Worm (Caenorhabditis elegans) whole organism, L4/young adult: ENCODE data around the gene fli-1.

Source experiments
- W03F9.2 ChIP-seq: fragments of 150-350 bp; optimal IDR thresholded peaks from 2 replicates; lab custom pipeline; 2014; ENCODE audit warnings: missing biosample characterization, missing genetic modification characterization
- dao-5 ChIP-seq: sonication (generic microtip); optimal IDR thresholded peaks from 2 replicates; lab custom pipeline; 2016; ENCODE audit warnings: missing genotype, missing genetic modification characterization, moderate library complexity, missing compliant biosample characterization
- him-1 ChIP-seq: sonication (generic microtip); optimal IDR thresholded peaks from 2 replicates; lab custom pipeline; 2016; ENCODE audit warnings: missing genotype, missing genetic modification reagents, missing genetic modification characterization, missing compliant biosample characterization

DNA sequence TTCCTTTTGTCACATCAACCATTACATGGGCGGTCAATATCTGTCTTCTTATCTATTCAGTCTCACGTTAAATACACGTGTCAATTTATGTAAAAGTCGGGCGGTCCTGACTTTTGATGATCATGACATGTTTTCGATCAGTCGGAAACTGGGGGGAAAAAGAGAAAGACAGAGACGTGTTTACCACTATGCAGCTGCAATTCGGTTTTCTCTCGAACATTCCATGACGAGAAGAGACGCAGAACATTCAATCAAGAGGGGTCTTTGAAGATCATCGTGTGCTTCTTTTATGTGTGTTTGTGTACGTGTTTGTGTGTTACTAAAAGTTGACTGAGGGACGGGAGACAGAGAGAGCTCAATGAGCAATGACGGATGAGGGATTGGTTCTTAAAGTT, 25.2 kb downstream of the fli-1 start:
- TF ChIP-seq dao-5 (tag; lab: Kevin White, UChicago) (no peak), W03F9.2 (tag; lab: Kevin White, UChicago) (peak; percentile 91), him-1 (tag; lab: Kevin White, UChicago) (peak; percentile 76)
